Worm (Caenorhabditis elegans) whole organism, late embryonic: ENCODE data around the gene sri-65.

Experiments used
- C08G9.2 ChIP-seq: sonication (generic microtip); optimal IDR thresholded peaks from 2 replicates; lab custom pipeline; 2016; ENCODE audit warnings: mild to moderate bottlenecking, missing genetic modification characterization, moderate library complexity, missing compliant biosample characterization
- F13H6.1 ChIP-seq: sonication (generic microtip); optimal IDR thresholded peaks from 2 replicates; lab custom pipeline; 2016; ENCODE audit warnings: missing genetic modification characterization, missing compliant biosample characterization
- K02D7.2 ChIP-seq: sonication (generic microtip); optimal IDR thresholded peaks from 2 replicates; lab custom pipeline; 2017; ENCODE audit warnings: mild to moderate bottlenecking, missing genetic modification characterization, missing compliant biosample characterization
- K09A11.1 ChIP-seq: sonication (generic microtip); optimal IDR thresholded peaks from 2 replicates; lab custom pipeline; 2017; ENCODE audit warnings: antibody characterized with exemption, mild to moderate bottlenecking, missing genetic modification characterization, missing compliant biosample characterization; ENCODE audit not compliant: insufficient read depth
- ama-1 ChIP-seq: fragments of 150-350 bp; optimal IDR thresholded peaks from 2 replicates; lab custom pipeline; 2014
- ceh-14 ChIP-seq: sonication (generic microtip); optimal IDR thresholded peaks from 2 replicates; lab custom pipeline; 2016; ENCODE audit warnings: missing genotype, missing genetic modification characterization, missing compliant biosample characterization
- ceh-18 ChIP-seq: sonication (generic microtip); optimal IDR thresholded peaks from 2 replicates; lab custom pipeline; 2016; ENCODE audit warnings: missing genetic modification characterization, missing compliant biosample characterization
- ceh-19 ChIP-seq: fragments of 200-800 bp; sonication (Bioruptor generic); optimal IDR thresholded peaks from 2 replicates; lab custom pipeline; 2018; ENCODE audit warnings: mild to moderate bottlenecking, missing genetic modification characterization, missing compliant biosample characterization
- ceh-22 ChIP-seq: sonication (generic microtip); optimal IDR thresholded peaks from 2 replicates; lab custom pipeline; 2017; ENCODE audit warnings: missing biosample characterization, missing genetic modification characterization
- ceh-24 ChIP-seq: sonication (generic microtip); optimal IDR thresholded peaks from 2 replicates; lab custom pipeline; 2016; ENCODE audit warnings: mild to moderate bottlenecking, missing genetic modification characterization, missing compliant biosample characterization
- ceh-31 ChIP-seq: sonication (generic microtip); optimal IDR thresholded peaks from 2 replicates; lab custom pipeline; 2016; ENCODE audit warnings: missing genetic modification characterization, missing compliant biosample characterization
- ceh-34 ChIP-seq: sonication (generic microtip); optimal IDR thresholded peaks from 2 replicates; lab custom pipeline; 2016; ENCODE audit warnings: mild to moderate bottlenecking, missing genetic modification characterization, missing compliant biosample characterization
- ceh-45 ChIP-seq: fragments of 200-800 bp; sonication (Bioruptor generic); IDR thresholded peaks from 2 replicates; pipeline ENCODE4 v1.3.6; 2022; ENCODE audit warnings: missing genetic modification reagents, missing genetic modification characterization, missing compliant biosample characterization
- ceh-48 ChIP-seq: sonication (generic microtip); optimal IDR thresholded peaks from 2 replicates; lab custom pipeline; 2016; ENCODE audit warnings: missing genetic modification characterization, inconsistent platforms, missing compliant biosample characterization
- ceh-6 ChIP-seq: fragments of 200-800 bp; sonication (Bioruptor generic); optimal IDR thresholded peaks from 2 replicates; lab custom pipeline; 2018; ENCODE audit warnings: mild to moderate bottlenecking, missing genetic modification characterization, missing compliant biosample characterization
- ceh-9 ChIP-seq: sonication (generic microtip); optimal IDR thresholded peaks from 2 replicates; lab custom pipeline; 2016; ENCODE audit warnings: mild to moderate bottlenecking, missing genetic modification characterization, inconsistent platforms, missing compliant biosample characterization
- che-1 ChIP-seq: sonication (generic microtip); optimal IDR thresholded peaks from 2 replicates; lab custom pipeline; 2016; ENCODE audit warnings: mild to moderate bottlenecking, missing genetic modification characterization, missing compliant biosample characterization
- dve-1 ChIP-seq: sonication (generic microtip); optimal IDR thresholded peaks from 2 replicates; lab custom pipeline; 2017; ENCODE audit warnings: antibody characterized with exemption, mild to moderate bottlenecking, missing genetic modification characterization, missing compliant biosample characterization
- elt-2 ChIP-seq: sonication (generic microtip); optimal IDR thresholded peaks from 2 replicates; lab custom pipeline; 2016; ENCODE audit warnings: missing genetic modification reagents, missing genetic modification characterization, missing compliant biosample characterization
- elt-4 ChIP-seq: sonication (generic microtip); optimal IDR thresholded peaks from 2 replicates; lab custom pipeline; 2016; ENCODE audit warnings: missing genetic modification characterization, missing compliant biosample characterization
- ets-4 ChIP-seq: sonication (generic microtip); optimal IDR thresholded peaks from 2 replicates; lab custom pipeline; 2016; ENCODE audit warnings: missing genetic modification characterization, missing compliant biosample characterization
- eyg-1 ChIP-seq: sonication (generic microtip); optimal IDR thresholded peaks from 2 replicates; lab custom pipeline; 2016; ENCODE audit warnings: missing genotype, missing genetic modification characterization, missing compliant biosample characterization
- fax-1 ChIP-seq: sonication (generic microtip); optimal IDR thresholded peaks from 2 replicates; lab custom pipeline; 2016; ENCODE audit warnings: missing genotype, missing genetic modification characterization, missing compliant biosample characterization
- gmeb-2 ChIP-seq: sonication (generic microtip); optimal IDR thresholded peaks from 2 replicates; lab custom pipeline; 2016; ENCODE audit warnings: missing genetic modification characterization, inconsistent platforms, missing compliant biosample characterization
- hlh-30 ChIP-seq: sonication (generic microtip); optimal IDR thresholded peaks from 2 replicates; lab custom pipeline; 2017; ENCODE audit warnings: antibody characterized with exemption, missing genetic modification characterization, missing compliant biosample characterization; ENCODE audit not compliant: insufficient read depth
- hlh-8 ChIP-seq: sonication (generic microtip); optimal IDR thresholded peaks from 2 replicates; lab custom pipeline; 2016; ENCODE audit warnings: missing genotype, missing genetic modification characterization, missing compliant biosample characterization
- mec-3 ChIP-seq: sonication (generic microtip); optimal IDR thresholded peaks from 2 replicates; lab custom pipeline; 2016; ENCODE audit warnings: borderline replicate concordance, missing genetic modification characterization, missing compliant biosample characterization
- nfya-1 ChIP-seq: sonication (generic microtip); optimal IDR thresholded peaks from 2 replicates; lab custom pipeline; 2017; ENCODE audit warnings: missing genetic modification characterization, mild to moderate bottlenecking, missing compliant biosample characterization, antibody characterized with exemption, moderate library complexity
- nhr-232 ChIP-seq: sonication (generic microtip); optimal IDR thresholded peaks from 2 replicates; lab custom pipeline; 2016; ENCODE audit warnings: missing genetic modification characterization, missing compliant biosample characterization
- npax-4 ChIP-seq: sonication (generic microtip); optimal IDR thresholded peaks from 2 replicates; lab custom pipeline; 2016; ENCODE audit warnings: missing genetic modification characterization, missing compliant biosample characterization
- pat-9 ChIP-seq: fragments of 200-800 bp; sonication (Bioruptor generic); optimal IDR thresholded peaks from 2 replicates; lab custom pipeline; 2018; ENCODE audit warnings: mild to moderate bottlenecking, missing genetic modification characterization, moderate library complexity, missing compliant biosample characterization
- pax-1 ChIP-seq: fragments of 150-350 bp; optimal IDR thresholded peaks from 2 replicates; lab custom pipeline; 2014; ENCODE audit warnings: missing biosample characterization, missing genetic modification characterization
- pha-2 ChIP-seq: sonication (generic microtip); optimal IDR thresholded peaks from 2 replicates; lab custom pipeline; 2017; ENCODE audit warnings: mild to moderate bottlenecking, missing genetic modification characterization, missing compliant biosample characterization
- pha-4 ChIP-seq: fragments of 150-350 bp; optimal IDR thresholded peaks from 2 replicates; lab custom pipeline; 2018; ENCODE audit warnings: missing biosample characterization, missing genetic modification reagents, missing genetic modification characterization
- pqm-1 ChIP-seq: sonication (generic microtip); optimal IDR thresholded peaks from 2 replicates; lab custom pipeline; 2016; ENCODE audit warnings: missing genetic modification characterization, missing compliant biosample characterization
- pros-1 ChIP-seq: fragments of 150-350 bp; optimal IDR thresholded peaks from 2 replicates; lab custom pipeline; 2014; ENCODE audit warnings: missing biosample characterization, missing genetic modification reagents, missing genetic modification characterization
- rnt-1 ChIP-seq: sonication (generic microtip); optimal IDR thresholded peaks from 2 replicates; lab custom pipeline; 2016; ENCODE audit warnings: missing genetic modification characterization, missing compliant biosample characterization
- sdc-2 ChIP-seq: sonication (generic microtip); optimal IDR thresholded peaks from 2 replicates; lab custom pipeline; 2016; ENCODE audit warnings: missing genotype, missing genetic modification characterization, missing compliant biosample characterization
- sox-2 ChIP-seq: fragments of 200-800 bp; sonication (Bioruptor generic); IDR thresholded peaks from 2 replicates; pipeline ENCODE4 v1.3.6; 2022; ENCODE audit warnings: missing genetic modification reagents, missing genetic modification characterization, missing compliant biosample characterization
- sox-4 ChIP-seq: sonication (generic microtip); optimal IDR thresholded peaks from 2 replicates; lab custom pipeline; 2017; ENCODE audit warnings: mild to moderate bottlenecking, missing genetic modification characterization, inconsistent platforms, missing compliant biosample characterization
- tbx-2 ChIP-seq: sonication (generic microtip); optimal IDR thresholded peaks from 2 replicates; lab custom pipeline; 2016; ENCODE audit warnings: missing genetic modification characterization, missing compliant biosample characterization
- tbx-7 ChIP-seq: sonication (generic microtip); optimal IDR thresholded peaks from 2 replicates; lab custom pipeline; 2016; ENCODE audit warnings: missing genotype, missing genetic modification characterization, missing compliant biosample characterization
- ttx-3 ChIP-seq: sonication (generic microtip); optimal IDR thresholded peaks from 2 replicates; lab custom pipeline; 2016; ENCODE audit warnings: missing genetic modification reagents, missing genetic modification characterization, missing compliant biosample characterization
- unc-3 ChIP-seq, 2 experiments: fragments of 200-800 bp in 1 of 2; sonication (Bioruptor generic) in 1 of 2; sonication (generic microtip) in 1 of 2; conservative IDR thresholded peaks in 1 of 2; optimal IDR thresholded peaks in 1 of 2; 2 replicates each; pipeline versions ENCODE4 v1.3.6 to Lab custom; 2016 to 2022; ENCODE audit warnings: missing compliant biosample characterization in 2 of 2, missing genetic modification characterization in 2 of 2, missing genetic modification reagents in 1 of 2
- zip-5 ChIP-seq: sonication (generic microtip); optimal IDR thresholded peaks from 2 replicates; lab custom pipeline; 2016; ENCODE audit warnings: missing genetic modification characterization, missing compliant biosample characterization
- ztf-16 ChIP-seq: sonication (generic microtip); optimal IDR thresholded peaks from 2 replicates; lab custom pipeline; 2017; ENCODE audit warnings: missing genetic modification characterization, missing compliant biosample characterization

Gene sri-65

ce11 chrV:16370039-16370438 lies 18.1 kb downstream of the sri-65 start (continued):
- TF ChIP-seq ceh-24 (tag; lab: Kevin White, UChicago) (no peak), ceh-48 (tag; lab: Kevin White, UChicago) (no peak), ceh-45 (GFP tag; lab: Robert Waterston, UW) (peak; percentile 54; the same call in 1 of the 2 replicates), pax-1 (tag; lab: Kevin White, UChicago) (no peak), npax-4 (peak; percentile 38), nfya-1 (tag; lab: Kevin White, UChicago) (peak; percentile 25), ceh-18 (tag; lab: Kevin White, UChicago) (peak; percentile 71), ceh-31 (tag; lab: Kevin White, UChicago) (peak; percentile 47), tbx-2 (peak; percentile 71), ceh-19 (GFP tag; lab: Kevin White, UChicago) (peak; percentile 73), hlh-30 (tag; lab: Kevin White, UChicago) (peak; percentile 9), fax-1 (tag; lab: Kevin White, UChicago) (peak; percentile 60), pat-9 (tag; lab: Kevin White, UChicago) (peak; percentile 65), mec-3 (tag; lab: Kevin White, UChicago) (no peak), hlh-8 (tag; lab: Kevin White, UChicago) (peak; percentile 44), unc-3 (GFP tag; conservative IDR thresholded peaks at IDR 0.05; lab: Robert Waterston, UW) (peak; percentile 49; the same call in 1 of the 2 replicates), unc-3 (tag; optimal IDR thresholded peaks at IDR 0.05; lab: Kevin White, UChicago) (peak; percentile 35), zip-5 (tag; lab: Kevin White, UChicago) (peak; percentile 38), eyg-1 (tag; lab: Kevin White, UChicago) (peak; percentile 59), ceh-9 (tag; lab: Kevin White, UChicago) (peak; percentile 12), ceh-34 (tag; lab: Kevin White, UChicago) (peak; percentile 69), pha-4 (tag; lab: Kevin White, UChicago) (no peak), pha-2 (tag; lab: Kevin White, UChicago) (peak; percentile 78), C08G9.2 (tag; lab: Kevin White, UChicago) (peak; percentile 58), pros-1 (tag; lab: Kevin White, UChicago) (peak; percentile 72), sox-2 (GFP tag; lab: Robert Waterston, UW) (peak; percentile 6; the same call in 1 of the 2 replicates), ets-4 (tag; lab: Kevin White, UChicago) (no peak), F13H6.1 (tag; lab: Kevin White, UChicago) (peak; percentile 27), ceh-6 (peak; percentile 71), sdc-2 (tag; lab: Kevin White, UChicago) (peak; percentile 58), ztf-16 (tag; lab: Kevin White, UChicago) (peak; percentile 61), nhr-232 (peak; percentile 70), pqm-1 (tag; lab: Kevin White, UChicago) (peak; percentile 45), elt-2 (tag; lab: Kevin White, UChicago) (peak; percentile 61), ceh-22 (tag; lab: Kevin White, UChicago) (no peak), rnt-1 (tag; lab: Kevin White, UChicago) (peak; percentile 61), ceh-14 (peak; percentile 29), dve-1 (tag; lab: Kevin White, UChicago) (peak; percentile 48)

ce11 chrV:16368143-16368542 lies 20.0 kb downstream of the sri-65 start:
- TF ChIP-seq ttx-3 (tag; lab: Kevin White, UChicago), result no peak
- no peak for TF ChIP-seq tbx-7
- TF ChIP-seq sox-4, result no peak
- TF ChIP-seq unc-3 (GFP tag; conservative IDR thresholded peaks at IDR 0.05; lab: Robert Waterston, UW), result no peak
- no peak for TF ChIP-seq unc-3 (tag; optimal IDR thresholded peaks at IDR 0.05; lab: Kevin White, UChicago)
- TF ChIP-seq ztf-16 (tag; lab: Kevin White, UChicago), result no peak
- no peak for TF ChIP-seq ama-1 (lab: Kevin White, UChicago)
- no peak for TF ChIP-seq K09A11.1
- TF ChIP-seq elt-4, result no peak
- TF ChIP-seq ceh-18 (tag; lab: Kevin White, UChicago), result no peak
- no peak for TF ChIP-seq pha-2 (tag; lab: Kevin White, UChicago)
- no peak for TF ChIP-seq che-1
- no peak for TF ChIP-seq K02D7.2 (tag; lab: Kevin White, UChicago)
- TF ChIP-seq gmeb-2, result no peak
